Fruit fly (Drosophila melanogaster) whole organism, embryonic: ENCODE results near the gene Cdc14.
A peak's percentile ranks its signal among the peaks of the same experiment; 100 is the strongest.

Experiments used
- BtbVII ChIP-seq: fragments of 200-800 bp; sonication (Bioruptor generic); optimal IDR thresholded peaks from 3 replicates; lab custom pipeline; 2017; ENCODE audit warnings: missing biosample characterization, mild to moderate bottlenecking, missing genetic modification characterization
- CG10431 ChIP-seq: fragments of 200-800 bp; sonication (Bioruptor generic); optimal IDR thresholded peaks from 3 replicates; lab custom pipeline; 2018; ENCODE audit warnings: missing biosample characterization, mild to moderate bottlenecking, missing genetic modification characterization
- CG13287 ChIP-seq: fragments of 200-800 bp; sonication (Bioruptor generic); IDR thresholded peaks from 2 replicates; pipeline ENCODE4 v1.3.6; 2022; ENCODE audit warnings: missing biosample characterization, missing genetic modification characterization; ENCODE audit not compliant: partially characterized antibody
- CG13624 ChIP-seq: fragments of 200-800 bp; sonication (Bioruptor generic); optimal IDR thresholded peaks from 2 replicates; lab custom pipeline; 2016; ENCODE audit warnings: missing biosample characterization, missing genetic modification characterization
- CG14710 ChIP-seq: fragments of 200-800 bp; sonication (Bioruptor generic); optimal IDR thresholded peaks from 3 replicates; lab custom pipeline; 2019; ENCODE audit warnings: missing biosample characterization, mild to moderate bottlenecking, missing genetic modification characterization, moderate library complexity
- CG14860 ChIP-seq: fragments of 200-800 bp; sonication (Bioruptor generic); IDR thresholded peaks from 3 replicates; pipeline ENCODE4 v1.3.6; 2022; ENCODE audit warnings: missing biosample characterization, missing genetic modification characterization; ENCODE audit not compliant: partially characterized antibody
- CG1602 ChIP-seq: fragments of 200-800 bp; sonication (Bioruptor generic); optimal IDR thresholded peaks from 3 replicates; lab custom pipeline; 2016; ENCODE audit warnings: missing biosample characterization, missing genetic modification characterization
- CG1603 ChIP-seq: fragments of 200-800 bp; sonication (Bioruptor generic); optimal IDR thresholded peaks from 2 replicates; lab custom pipeline; 2019; ENCODE audit warnings: missing biosample characterization, mild to moderate bottlenecking, missing genetic modification characterization, moderate library complexity
- CG18011 ChIP-seq: fragments of 200-800 bp; sonication (Bioruptor generic); optimal IDR thresholded peaks from 2 replicates; lab custom pipeline; 2017; ENCODE audit warnings: missing biosample characterization, missing genetic modification characterization, mild to moderate bottlenecking, moderate library complexity, missing genotype
- CG2199 ChIP-seq: fragments of 200-800 bp; sonication (Bioruptor generic); IDR thresholded peaks from 3 replicates; pipeline ENCODE4 v1.3.6; 2022; ENCODE audit warnings: missing biosample characterization, missing genetic modification characterization
- CG2202 ChIP-seq: fragments of 200-800 bp; sonication (Bioruptor generic); optimal IDR thresholded peaks from 2 replicates; lab custom pipeline; 2018; ENCODE audit warnings: missing biosample characterization, mild to moderate bottlenecking, missing genetic modification characterization
- CG2712 ChIP-seq: fragments of 200-800 bp; optimal IDR thresholded peaks from 3 replicates; lab custom pipeline; 2019; ENCODE audit warnings: missing biosample characterization, mild to moderate bottlenecking, missing genetic modification characterization, moderate library complexity
- CG6683 ChIP-seq: fragments of 200-800 bp; sonication (Bioruptor generic); optimal IDR thresholded peaks from 2 replicates; lab custom pipeline; 2017; ENCODE audit warnings: missing biosample characterization, mild to moderate bottlenecking, missing genetic modification characterization, missing genetic modification reagents
- CG6791 ChIP-seq: fragments of 200-800 bp; sonication (Bioruptor generic); IDR thresholded peaks from 3 replicates; pipeline ENCODE4 v1.3.6; 2022; ENCODE audit warnings: missing biosample characterization, missing genetic modification characterization; ENCODE audit not compliant: partially characterized antibody
- CG8089 ChIP-seq: fragments of 200-800 bp; sonication (Bioruptor generic); optimal IDR thresholded peaks from 3 replicates; lab custom pipeline; 2016; ENCODE audit warnings: missing biosample characterization, missing genetic modification characterization
- CG8290 ChIP-seq, 3 experiments: fragments of 200-800 bp; sonication (Bioruptor generic); optimal IDR thresholded peaks; 2 replicates each; lab custom pipeline; 2016 to 2019; ENCODE audit warnings: missing biosample characterization in 3 of 3, missing genetic modification characterization in 3 of 3, mild to moderate bottlenecking in 2 of 3, moderate library complexity in 1 of 3
- CG8478 ChIP-seq: fragments of >200 bp; optimal IDR thresholded peaks from 2 replicates; lab custom pipeline; 2018
- CG8924 ChIP-seq: fragments of 200-800 bp; optimal IDR thresholded peaks from 3 replicates; lab custom pipeline; 2019; ENCODE audit warnings: missing biosample characterization, mild to moderate bottlenecking, missing genetic modification characterization, moderate library complexity
- Chrac-16 ChIP-seq: fragments of 200-800 bp; sonication (Bioruptor generic); optimal IDR thresholded peaks from 3 replicates; lab custom pipeline; 2016; ENCODE audit warnings: missing biosample characterization, missing genetic modification characterization
- D19A ChIP-seq: fragments of 200-800 bp; optimal IDR thresholded peaks from 3 replicates; lab custom pipeline; 2019; ENCODE audit warnings: missing biosample characterization, mild to moderate bottlenecking, missing genetic modification characterization, moderate library complexity
- Dek ChIP-seq: fragments of 200-800 bp; sonication (Bioruptor generic); optimal IDR thresholded peaks from 3 replicates; lab custom pipeline; 2019; ENCODE audit warnings: missing biosample characterization, mild to moderate bottlenecking, missing genetic modification characterization, moderate library complexity
- H2.0 ChIP-seq: fragments of 200-800 bp; sonication (Bioruptor generic); IDR thresholded peaks from 2 replicates; pipeline ENCODE4 v1.3.6; 2022; ENCODE audit warnings: missing biosample characterization, missing genetic modification characterization
- HLH4C ChIP-seq: fragments of 200-800 bp; sonication (Bioruptor generic); IDR thresholded peaks from 3 replicates; pipeline ENCODE4 v1.3.6; 2022; ENCODE audit warnings: missing biosample characterization, missing genetic modification characterization; ENCODE audit not compliant: partially characterized antibody
- HmgD ChIP-seq: fragments of 200-800 bp; sonication (Bioruptor generic); optimal IDR thresholded peaks from 3 replicates; lab custom pipeline; 2016; ENCODE audit warnings: missing biosample characterization, missing genetic modification characterization
- Jarid2 ChIP-seq: fragments of 200-800 bp; sonication (Bioruptor generic); optimal IDR thresholded peaks from 3 replicates; lab custom pipeline; 2017; ENCODE audit warnings: mild to moderate bottlenecking, missing biosample characterization, missing genetic modification reagents, missing genetic modification characterization
- MTF-1 ChIP-seq: fragments of 200-800 bp; sonication (Bioruptor generic); optimal IDR thresholded peaks from 2 replicates; lab custom pipeline; 2018; ENCODE audit warnings: missing biosample characterization, mild to moderate bottlenecking, missing genetic modification characterization, borderline replicate concordance
- Rx ChIP-seq: fragments of 200-800 bp; sonication (Bioruptor generic); IDR thresholded peaks from 2 replicates; pipeline ENCODE4 v1.3.6; 2022; ENCODE audit warnings: missing biosample characterization, missing genetic modification characterization
- Six4 ChIP-seq: fragments of 200-800 bp; sonication (Bioruptor generic); optimal IDR thresholded peaks from 2 replicates; lab custom pipeline; 2016; ENCODE audit warnings: missing biosample characterization, missing genetic modification characterization
- Sry-δ ChIP-seq: fragments of 200-800 bp; sonication (Bioruptor generic); optimal IDR thresholded peaks from 2 replicates; lab custom pipeline; 2016; ENCODE audit warnings: missing biosample characterization, missing genetic modification characterization
- Taf1 ChIP-seq: fragments of 200-800 bp; sonication (Bioruptor generic); IDR thresholded peaks from 2 replicates; pipeline ENCODE4 v1.3.6; 2022; ENCODE audit warnings: missing biosample characterization, missing genetic modification characterization
- ase ChIP-seq: fragments of 200-800 bp; sonication (Bioruptor generic); IDR thresholded peaks from 3 replicates; pipeline ENCODE4 v1.3.6; 2022; ENCODE audit warnings: missing biosample characterization, missing genetic modification characterization
- bbx ChIP-seq: fragments of 200-800 bp; sonication (Bioruptor generic); IDR thresholded peaks from 2 replicates; pipeline ENCODE4 v1.3.6; 2022; ENCODE audit warnings: missing biosample characterization, missing genetic modification characterization; ENCODE audit not compliant: partially characterized antibody
- btn ChIP-seq: fragments of 200-800 bp; sonication (Bioruptor generic); optimal IDR thresholded peaks from 2 replicates; lab custom pipeline; 2016; ENCODE audit warnings: missing biosample characterization, missing genetic modification characterization
- crp ChIP-seq, 2 experiments: fragments of 200-800 bp; sonication (Bioruptor generic); optimal IDR thresholded peaks; 2 replicates in 1 of 2; 3 replicates in 1 of 2; lab custom pipeline; 2017; ENCODE audit warnings: missing biosample characterization in 2 of 2, missing genetic modification characterization in 2 of 2, mild to moderate bottlenecking in 1 of 2, moderate library complexity in 1 of 2
- danr ChIP-seq: fragments of 200-800 bp; sonication (Bioruptor generic); IDR thresholded peaks from 2 replicates; pipeline ENCODE4 v1.3.6; 2022; ENCODE audit warnings: missing biosample characterization, missing genetic modification characterization
- gce ChIP-seq: fragments of 200-800 bp; sonication (Bioruptor generic); IDR thresholded peaks from 3 replicates; pipeline ENCODE4 v1.3.6; 2022; ENCODE audit warnings: missing biosample characterization, missing genetic modification characterization
- hth ChIP-seq: fragments of >200 bp; optimal IDR thresholded peaks from 2 replicates; lab custom pipeline; 2017; ENCODE audit warnings: inconsistent platforms
- ken ChIP-seq: fragments of 200-800 bp; sonication (Bioruptor generic); IDR thresholded peaks from 3 replicates; pipeline ENCODE4 v1.3.6; 2022; ENCODE audit warnings: missing biosample characterization, missing genetic modification characterization
- maf-S ChIP-seq: fragments of 200-800 bp; sonication (Bioruptor generic); optimal IDR thresholded peaks from 2 replicates; lab custom pipeline; 2016; ENCODE audit warnings: missing biosample characterization, missing genetic modification characterization
- org-1 ChIP-seq: fragments of 200-800 bp; sonication (Bioruptor generic); optimal IDR thresholded peaks from 2 replicates; lab custom pipeline; 2017; ENCODE audit warnings: missing biosample characterization, missing genetic modification characterization
- pho ChIP-seq: fragments of 200-800 bp; sonication (Bioruptor generic); optimal IDR thresholded peaks from 2 replicates; lab custom pipeline; 2016; ENCODE audit warnings: missing biosample characterization, missing genetic modification characterization
- prd ChIP-seq, 3 experiments: fragments of >200 bp in 2 of 3; fragments of 200-800 bp in 1 of 3; sonication (Bioruptor generic) in 1 of 3; optimal IDR thresholded peaks in 2 of 3; IDR thresholded peaks in 1 of 3; 2 replicates in 2 of 3; 3 replicates in 1 of 3; pipeline versions ENCODE4 v1.3.6 to Lab custom; 2017 to 2022; ENCODE audit warnings: missing biosample characterization in 1 of 3, missing genetic modification characterization in 1 of 3
- ranshi ChIP-seq: fragments of 200-800 bp; sonication (Bioruptor generic); IDR thresholded peaks from 2 replicates; pipeline ENCODE4 v1.3.6; 2022; ENCODE audit warnings: missing biosample characterization, missing genetic modification characterization
- ro ChIP-seq: fragments of 200-800 bp; sonication (Bioruptor generic); IDR thresholded peaks from 2 replicates; pipeline ENCODE4 v1.3.6; 2022; ENCODE audit warnings: missing biosample characterization, missing genetic modification characterization
- sens ChIP-seq: fragments of 200-800 bp; sonication (Bioruptor generic); peaks from one replicate; lab custom pipeline; 2016; ENCODE audit warnings: missing biosample characterization, missing genetic modification characterization
- slp2 ChIP-seq: fragments of 200-800 bp; sonication (Bioruptor generic); optimal IDR thresholded peaks from 2 replicates; lab custom pipeline; 2016; ENCODE audit warnings: missing biosample characterization, missing genetic modification characterization
- ssp ChIP-seq: fragments of 200-800 bp; sonication (Bioruptor generic); IDR thresholded peaks from 2 replicates; pipeline ENCODE4 v1.3.6; 2022; ENCODE audit warnings: missing biosample characterization, missing genetic modification characterization
- stc ChIP-seq: fragments of 200-800 bp; sonication (Bioruptor generic); IDR thresholded peaks from 2 replicates; pipeline ENCODE4 v1.3.6; 2022; ENCODE audit warnings: missing biosample characterization, missing genetic modification characterization
- tna ChIP-seq: fragments of 200-800 bp; sonication (Bioruptor generic); IDR thresholded peaks from 2 replicates; pipeline ENCODE4 v1.3.6; 2022; ENCODE audit warnings: missing biosample characterization, missing genetic modification characterization; ENCODE audit not compliant: partially characterized antibody
- tx ChIP-seq: fragments of 200-800 bp; sonication (Bioruptor generic); optimal IDR thresholded peaks from 2 replicates; lab custom pipeline; 2016; ENCODE audit warnings: missing biosample characterization, missing genetic modification characterization
- vvl ChIP-seq: fragments of 200-800 bp; sonication (Bioruptor generic); IDR thresholded peaks from 2 replicates; pipeline ENCODE4 v1.3.6; 2022; ENCODE audit warnings: missing biosample characterization, missing genetic modification characterization

The Cdc14 gene

dm6 chr2L:7810519-7810918, at the start of gene Cdc14:
Cdc14 (minus strand) TSS chr2L:7810703.
- TF ChIP-seq bbx (GFP tag; lab: Robert Waterston, UW): peak; percentile 55; the same call in 1 of the 2 replicates
- TF ChIP-seq MTF-1 (GFP tag; lab: Kevin White, UChicago): peak; percentile 20
- peak; percentile 52 for TF ChIP-seq CG14710
- no peak for TF ChIP-seq org-1 (GFP tag; lab: Kevin White, UChicago)
- peak; percentile 54 for TF ChIP-seq Jarid2 (GFP tag; lab: Kevin White, UChicago)
- no peak for TF ChIP-seq CG8290 (GFP tag; optimal IDR thresholded peaks at IDR 0.05; lab: Kevin White, UChicago)
- peak in 1 of 2 experiments; percentile 58 for TF ChIP-seq CG8290 (tag; optimal IDR thresholded peaks at IDR 0.05; lab: Kevin White, UChicago)
- TF ChIP-seq CG8478: no peak
- TF ChIP-seq CG2202 (tag; lab: Kevin White, UChicago): no peak
- TF ChIP-seq BtbVII: no peak
- TF ChIP-seq slp2 (GFP tag; lab: Kevin White, UChicago): no peak
- no peak for TF ChIP-seq Six4 (GFP tag; lab: Kevin White, UChicago)
- TF ChIP-seq ro (GFP tag; lab: Robert Waterston, UW): no peak
- TF ChIP-seq gce: no peak
- no peak for TF ChIP-seq ssp (GFP tag; lab: Robert Waterston, UW)
- no peak for TF ChIP-seq btn
- TF ChIP-seq ase (GFP tag; lab: Robert Waterston, UW): no peak
- TF ChIP-seq Rx (GFP tag; lab: Robert Waterston, UW): no peak
- no peak for TF ChIP-seq Taf1 (GFP tag; lab: Robert Waterston, UW)
- TF ChIP-seq D19A (tag; lab: Kevin White, UChicago): peak; percentile 14
- TF ChIP-seq H2.0 (GFP tag; lab: Robert Waterston, UW): no peak
- no peak for TF ChIP-seq Chrac-16 (GFP tag; lab: Kevin White, UChicago)
- no peak for TF ChIP-seq CG8089
- peak; percentile 38 for TF ChIP-seq CG1603
- peak; percentile 44; the same call in 1 of the 3 replicates for TF ChIP-seq HLH4C
- peak; percentile 46; the same call in 1 of the 2 replicates for TF ChIP-seq stc
- TF ChIP-seq hth (lab: Kevin White, UChicago): no peak
- TF ChIP-seq crp (GFP tag; optimal IDR thresholded peaks at IDR 0.05; lab: Kevin White, UChicago): no peak
- TF ChIP-seq sens (GFP tag; lab: Kevin White, UChicago): peak; percentile 61
- no peak for TF ChIP-seq danr (GFP tag; lab: Robert Waterston, UW)
- TF ChIP-seq CG6791 (GFP tag; lab: Robert Waterston, UW): peak; percentile 45; the same call in 2 of the 3 replicates
- no peak for TF ChIP-seq Dek (tag; lab: Kevin White, UChicago)
- TF ChIP-seq CG13287 (GFP tag; lab: Robert Waterston, UW): peak; percentile 67
- peak; percentile 16 for TF ChIP-seq CG8924
- TF ChIP-seq vvl (GFP tag; lab: Robert Waterston, UW): 0 out of 2 replicates have a peak, but pooled peaks have one; percentile 7
- no peak for TF ChIP-seq HmgD
- no peak for TF ChIP-seq CG18011
- TF ChIP-seq CG10431 (GFP tag; lab: Kevin White, UChicago): no peak
- peak; percentile 10 for TF ChIP-seq Sry-δ (GFP tag; lab: Kevin White, UChicago)
- TF ChIP-seq maf-S (GFP tag; lab: Kevin White, UChicago): no peak
- peak; percentile 58 for TF ChIP-seq tna
- TF ChIP-seq CG14860: peak; percentile 38; the same call in 1 of the 3 replicates
- no peak for TF ChIP-seq ranshi (GFP tag; lab: Robert Waterston, UW)
- TF ChIP-seq pho (GFP tag; lab: Kevin White, UChicago): no peak
- TF ChIP-seq tx (GFP tag; lab: Kevin White, UChicago): no peak
- TF ChIP-seq CG13624 (GFP tag; lab: Kevin White, UChicago): peak; percentile 3
- TF ChIP-seq CG2712 (tag; lab: Kevin White, UChicago): no peak
- no peak for TF ChIP-seq CG6683 (GFP tag; lab: Kevin White, UChicago)
- no peak for TF ChIP-seq prd (optimal IDR thresholded peaks at IDR 0.05; lab: Kevin White, UChicago)
- TF ChIP-seq prd (GFP tag; IDR thresholded peaks at IDR 0.05; lab: Robert Waterston, UW): no peak
- TF ChIP-seq CG2199: no peak
- TF ChIP-seq CG1602 (GFP tag; lab: Kevin White, UChicago): no peak
- TF ChIP-seq ken: no peak
